Worm (Caenorhabditis elegans): ENCODE data around the gene acs-2.

Gene acs-2

DNA sequence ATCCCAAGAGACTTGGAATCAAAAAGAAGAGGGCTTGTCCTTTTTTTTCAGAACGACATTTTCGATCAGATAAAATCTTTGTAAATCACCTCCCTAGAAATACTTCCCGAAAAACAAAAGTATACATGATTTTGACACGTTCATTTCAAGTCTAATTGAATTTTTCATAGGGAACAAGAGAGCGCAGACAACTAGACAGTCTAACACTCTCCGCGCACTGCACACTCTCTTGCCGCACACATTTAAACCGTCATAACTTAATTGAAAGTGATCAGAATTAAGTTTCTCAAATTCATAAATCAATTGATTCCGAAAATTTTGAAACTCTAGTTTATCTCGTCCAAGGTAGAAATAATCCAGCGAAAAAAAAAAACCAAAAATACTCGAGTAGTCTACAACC lies 7.5 kb upstream of the acs-2 start:
- TF ChIP-seq aha-1 (tag) (peak; percentile 56), unc-62 (GFP tag; optimal IDR thresholded peaks at IDR 0.05 in 1 of 2) (peak in 1 of 2 experiments; percentile 81), unc-62 (tag; optimal IDR thresholded peaks at IDR 0.05) (no peak), lin-1 (GFP tag; IDR thresholded peaks at IDR 0.05) (no peak)

DNA sequence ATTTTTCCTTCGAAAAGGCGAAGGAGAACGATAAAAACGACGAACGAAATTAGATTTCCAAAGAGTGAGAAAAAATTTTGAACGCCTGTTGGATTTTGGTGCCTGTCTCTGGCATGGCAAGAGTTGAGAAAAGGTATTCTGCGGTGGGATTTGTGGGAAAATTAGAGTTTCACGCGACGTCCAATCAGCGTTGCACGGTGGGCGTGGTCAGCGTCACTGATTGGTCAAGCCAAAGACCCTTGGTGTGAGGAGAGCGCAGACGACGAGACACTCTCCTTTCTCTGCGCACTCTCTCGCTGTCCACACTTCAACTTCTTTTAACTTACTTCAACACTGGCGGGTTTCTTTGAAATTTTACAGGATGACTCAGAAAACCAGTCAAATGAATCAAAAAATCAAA lies 4.7 kb upstream of the acs-2 start:
- TF ChIP-seq F49E8.2 (tag; optimal IDR thresholded peaks at IDR 0.05; ENCODE audit: borderline replicate concordance) (no peak), nhr-25 (tag; optimal IDR thresholded peaks at IDR 0.05; ENCODE audit: borderline replicate concordance, insufficient read depth) (no peak)

DNA sequence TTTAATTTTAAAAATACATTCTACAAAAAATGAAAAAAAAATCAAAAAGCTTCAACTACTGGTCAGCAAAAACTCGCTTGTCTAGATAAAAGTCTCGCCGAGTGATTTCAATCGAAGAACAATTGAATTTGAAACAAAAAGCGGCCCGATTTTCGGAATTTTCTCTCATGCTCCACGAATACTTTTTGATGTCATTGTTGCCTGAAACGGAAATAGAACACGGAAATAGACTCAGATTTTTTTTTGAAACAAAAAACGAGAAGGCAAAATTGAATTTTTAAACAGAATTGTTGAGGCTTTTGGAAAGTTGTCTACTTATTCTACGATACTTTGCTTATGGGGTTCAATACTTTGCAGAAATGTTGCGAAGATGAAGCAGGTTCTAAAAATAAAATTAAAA lies 3.7 kb upstream of the acs-2 start:
- TF ChIP-seq unc-62 (GFP tag; optimal IDR thresholded peaks at IDR 0.05 in 1 of 2) = peak in 1 of 2 experiments; percentile 30
- TF ChIP-seq unc-62 (tag; optimal IDR thresholded peaks at IDR 0.05) = no peak
- no peak for TF ChIP-seq ama-1 (optimal IDR thresholded peaks at IDR 0.05)
- TF ChIP-seq fkh-10 (GFP tag; optimal IDR thresholded peaks at IDR 0.05) = peak; percentile 74
- no peak for TF ChIP-seq nhr-25 (tag; optimal IDR thresholded peaks at IDR 0.05; ENCODE audit: borderline replicate concordance, insufficient read depth)
- no peak for TF ChIP-seq zfp-3 (GFP tag; conservative IDR thresholded peaks at IDR 0.05)

DNA sequence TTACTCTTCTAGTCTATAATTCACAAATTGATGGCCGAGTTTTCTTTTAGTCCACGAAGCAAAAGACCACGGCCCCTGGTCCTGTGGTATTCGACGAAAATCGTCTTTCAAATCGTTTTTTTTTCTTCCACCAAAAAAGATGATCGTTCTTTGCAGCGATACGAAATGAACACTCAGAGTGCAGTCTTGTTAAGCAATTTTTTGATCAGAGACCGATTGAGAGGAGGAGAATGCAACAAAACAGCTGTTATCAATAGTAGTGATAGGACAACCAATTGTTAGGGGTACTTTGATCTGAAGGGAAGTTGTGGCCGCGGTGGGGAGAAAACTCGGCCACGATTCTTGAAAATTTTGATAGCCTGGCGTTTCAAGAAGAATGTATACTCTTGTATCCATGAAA lies 3.2 kb upstream of the acs-2 start:
- TF ChIP-seq dve-1 (tag; optimal IDR thresholded peaks at IDR 0.05; ENCODE audit: insufficient read depth) = peak; percentile 57
- peak; percentile 34 for TF ChIP-seq nhr-10 (tag; optimal IDR thresholded peaks at IDR 0.05)
- TF ChIP-seq egl-27 (tag; optimal IDR thresholded peaks at IDR 0.05) = peak; percentile 30
- no peak for TF ChIP-seq egl-43 (GFP tag; IDR thresholded peaks at IDR 0.05)
- TF ChIP-seq nhr-102 (tag; optimal IDR thresholded peaks at IDR 0.05) = peak; percentile 62
- peak; percentile 79 for TF ChIP-seq nhr-28 (tag; optimal IDR thresholded peaks at IDR 0.05)
- no peak for TF ChIP-seq zag-1 (tag; optimal IDR thresholded peaks at IDR 0.05)
- no peak for TF ChIP-seq lir-3 (tag; optimal IDR thresholded peaks at IDR 0.05)
- TF ChIP-seq snpc-4 (tag; optimal IDR thresholded peaks at IDR 0.05) = no peak
- TF ChIP-seq lin-39 (tag; optimal IDR thresholded peaks at IDR 0.05) = no peak
- TF ChIP-seq F44E2.7 (GFP tag; IDR thresholded peaks at IDR 0.05) = no peak
- no peak for TF ChIP-seq nhr-42 (GFP tag; IDR thresholded peaks at IDR 0.05)
- TF ChIP-seq dmd-8 (GFP tag; IDR thresholded peaks at IDR 0.05) = no peak
- no peak for TF ChIP-seq nhr-111 (GFP tag; optimal IDR thresholded peaks at IDR 0.05)
- no peak for TF ChIP-seq ZK546.5 (tag; optimal IDR thresholded peaks at IDR 0.05)
- TF ChIP-seq dmd-6 (GFP tag; IDR thresholded peaks at IDR 0.05) = peak; percentile 81
- TF ChIP-seq spr-3 (GFP tag; optimal IDR thresholded peaks at IDR 0.05) = no peak
- no peak for TF ChIP-seq ctbp-1 (GFP tag; IDR thresholded peaks at IDR 0.05)
- TF ChIP-seq madf-5 (GFP tag; IDR thresholded peaks at IDR 0.05) = no peak
- TF ChIP-seq hmg-1.1 (GFP tag; IDR thresholded peaks at IDR 0.05) = peak; percentile 19; the same call in 1 of the 2 replicates
- peak in 1 of 2 experiments; percentile 69 for TF ChIP-seq mdl-1 (tag; optimal IDR thresholded peaks at IDR 0.05)
- no peak for TF ChIP-seq spr-1 (tag; optimal IDR thresholded peaks at IDR 0.05)
- no peak for TF ChIP-seq F49E8.2 (tag; optimal IDR thresholded peaks at IDR 0.05; ENCODE audit: borderline replicate concordance)
- no peak for TF ChIP-seq daf-12 (tag; optimal IDR thresholded peaks at IDR 0.05)
- TF ChIP-seq mes-2 (tag; optimal IDR thresholded peaks at IDR 0.05; ENCODE audit: poor library complexity, severe bottlenecking) = peak; percentile 50
- no peak for TF ChIP-seq R02D3.7 (tag; optimal IDR thresholded peaks at IDR 0.05)
- no peak for TF ChIP-seq saeg-2 (GFP tag; IDR thresholded peaks at IDR 0.05)
- no peak for TF ChIP-seq skn-1 (tag; optimal IDR thresholded peaks at IDR 0.05)
- TF ChIP-seq rbr-2 (tag; optimal IDR thresholded peaks at IDR 0.05) = no peak
- TF ChIP-seq daf-16 (GFP tag; optimal IDR thresholded peaks at IDR 0.05) = peak in 1 of 2 experiments; percentile 48
- TF ChIP-seq daf-16 (tag; optimal IDR thresholded peaks at IDR 0.05) = peak; percentile 82
- TF ChIP-seq unc-39 (tag; optimal IDR thresholded peaks at IDR 0.05) = no peak
- no peak for TF ChIP-seq lin-29 (GFP tag; IDR thresholded peaks at IDR 0.05)
- no peak for TF ChIP-seq nhr-237 (tag; optimal IDR thresholded peaks at IDR 0.05)
- TF ChIP-seq daf-8 (GFP tag; IDR thresholded peaks at IDR 0.05) = no peak
- 0 out of 2 replicates have a peak, but pooled peaks have one; percentile 36 for TF ChIP-seq tra-1 (GFP tag; IDR thresholded peaks at IDR 0.05)
- peak; percentile 40 for TF ChIP-seq nhr-11 (tag; optimal IDR thresholded peaks at IDR 0.05)
- no peak for TF ChIP-seq nhr-41 (GFP tag; IDR thresholded peaks at IDR 0.05)
- no peak; the same call in 1 of the 2 replicates for TF ChIP-seq zfp-3 (GFP tag; conservative IDR thresholded peaks at IDR 0.05)
- TF ChIP-seq D1046.2 (GFP tag; IDR thresholded peaks at IDR 0.05) = no peak

All from whole organism, L4 larva.